1 fruit fly cellular context compared by ENCODE assay signal in the genomic region with DNA sequence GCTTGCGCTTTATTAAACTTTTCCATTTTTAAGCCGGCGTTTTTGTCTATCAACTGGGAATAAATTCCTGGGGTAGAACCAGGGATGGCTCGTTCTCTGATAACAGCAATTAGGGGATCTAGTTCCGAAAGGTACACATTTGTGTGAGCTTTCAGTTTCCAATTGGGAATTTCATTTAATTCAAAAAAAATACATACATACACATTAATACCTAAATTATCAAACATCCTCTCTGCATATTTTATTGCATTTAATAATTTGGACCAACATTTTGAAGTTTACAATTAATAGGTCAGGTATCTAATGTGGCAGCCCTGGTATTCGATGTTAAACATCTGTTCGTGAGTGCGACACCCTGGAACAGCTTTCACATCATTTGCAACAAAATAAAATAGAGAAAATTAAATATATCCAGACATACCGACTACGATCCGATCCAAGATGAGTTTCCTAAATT.
TF ChIP-seq lines count a peak whose summit lies in the region.

A gene (minus strand): TSS at position 51 of the 457 bp plus-strand sequence.
A gene (plus strand): TSS at position 329 of the 457 bp plus-strand sequence.

TF ChIP-seq in whole organism, embryonic, 481 proteins besides CTCF, POLR2A, EP300 and RAD21 (continued from another document):
- TF ChIP-seq Ptx1 (GFP tag; IDR thresholded peaks at IDR 0.05; lab: Robert Waterston, UW), result peak; percentile 89
- no peak for TF ChIP-seq Dip2 (GFP tag; IDR thresholded peaks at IDR 0.05; lab: Robert Waterston, UW)
- no peak for TF ChIP-seq Ravus (GFP tag; IDR thresholded peaks at IDR 0.05; lab: Robert Waterston, UW)
- peak; percentile 72; the same call in 2 of the 3 replicates for TF ChIP-seq ase (GFP tag; IDR thresholded peaks at IDR 0.05; lab: Robert Waterston, UW)
- 0 out of 2 replicates have a peak, but pooled peaks have one; percentile 6 for TF ChIP-seq CG17612 (GFP tag; IDR thresholded peaks at IDR 0.05; lab: Robert Waterston, UW)
- peak; percentile 80 for TF ChIP-seq CG15601 (tag; optimal IDR thresholded peaks at IDR 0.05; lab: Kevin White, UChicago)
- TF ChIP-seq grn (GFP tag; optimal IDR thresholded peaks at IDR 0.05; lab: Kevin White, UChicago), result peak; percentile 50
- TF ChIP-seq ci (GFP tag; IDR thresholded peaks at IDR 0.05; lab: Robert Waterston, UW), result peak; percentile 81
- no peak for TF ChIP-seq z (GFP tag; IDR thresholded peaks at IDR 0.05; lab: Robert Waterston, UW)
- TF ChIP-seq CG8281 (tag; optimal IDR thresholded peaks at IDR 0.05; lab: Kevin White, UChicago), result peak; percentile 40
- 0 out of 2 replicates have a peak, but pooled peaks have one; percentile 31 for TF ChIP-seq cas (GFP tag; IDR thresholded peaks at IDR 0.05; lab: Robert Waterston, UW)
- peak; percentile 14 for TF ChIP-seq kah (GFP tag; optimal IDR thresholded peaks at IDR 0.05; lab: Kevin White, UChicago)
- peak; percentile 83 for TF ChIP-seq tin (GFP tag; optimal IDR thresholded peaks at IDR 0.05; lab: Kevin White, UChicago)
- peak; percentile 69; the same call in 1 of the 3 replicates for TF ChIP-seq Optix (GFP tag; IDR thresholded peaks at IDR 0.05; lab: Robert Waterston, UW)
- TF ChIP-seq CG13894 (tag; optimal IDR thresholded peaks at IDR 0.05; lab: Kevin White, UChicago), result peak; percentile 82
- TF ChIP-seq sd (tag; optimal IDR thresholded peaks at IDR 0.05; lab: Kevin White, UChicago), result peak; percentile 99
- peak; percentile 65 for TF ChIP-seq pzg (GFP tag; optimal IDR thresholded peaks at IDR 0.05; lab: Kevin White, UChicago)
- TF ChIP-seq CG15479 (GFP tag; optimal IDR thresholded peaks at IDR 0.05; lab: Kevin White, UChicago), result no peak
- TF ChIP-seq CG6765 (GFP tag; optimal IDR thresholded peaks at IDR 0.05; lab: Kevin White, UChicago), result peak; percentile 0
- TF ChIP-seq CG11398 (GFP tag; optimal IDR thresholded peaks at IDR 0.05; lab: Kevin White, UChicago), result peak; percentile 65
- TF ChIP-seq pita (GFP tag; optimal IDR thresholded peaks at IDR 0.05; lab: Kevin White, UChicago), result no peak
- peak; percentile 88 for TF ChIP-seq CG17361 (GFP tag; IDR thresholded peaks at IDR 0.05; lab: Robert Waterston, UW)
- peak; percentile 45 for TF ChIP-seq CG7987 (GFP tag; optimal IDR thresholded peaks at IDR 0.05; lab: Kevin White, UChicago)
- TF ChIP-seq CG1792 (GFP tag; optimal IDR thresholded peaks at IDR 0.05; lab: Kevin White, UChicago), result peak; percentile 73
- TF ChIP-seq CG4328 (GFP tag; optimal IDR thresholded peaks at IDR 0.05; lab: Kevin White, UChicago), result peak; percentile 76
- no peak for TF ChIP-seq HLH4C (GFP tag; IDR thresholded peaks at IDR 0.05; lab: Robert Waterston, UW; ENCODE audit: partially characterized antibody)
- TF ChIP-seq CG16813 (GFP tag; IDR thresholded peaks at IDR 0.05; lab: Robert Waterston, UW; ENCODE audit: partially characterized antibody), result no peak
- TF ChIP-seq ap (GFP tag; IDR thresholded peaks at IDR 0.05; lab: Robert Waterston, UW), result no peak
- TF ChIP-seq CG4854 (GFP tag; optimal IDR thresholded peaks at IDR 0.05; lab: Kevin White, UChicago), result peak; percentile 81
- peak; percentile 84 for TF ChIP-seq CG8388 (GFP tag; optimal IDR thresholded peaks at IDR 0.05; lab: Kevin White, UChicago)
- peak; percentile 67 for TF ChIP-seq CG12299 (tag; optimal IDR thresholded peaks at IDR 0.05; lab: Kevin White, UChicago)
- no peak for TF ChIP-seq fru (optimal IDR thresholded peaks at IDR 0.05; lab: Kevin White, UChicago)
- peak; percentile 77 for TF ChIP-seq Blimp-1 (GFP tag; optimal IDR thresholded peaks at IDR 0.05; lab: Kevin White, UChicago)
- TF ChIP-seq CG34224 (GFP tag; IDR thresholded peaks at IDR 0.05; lab: Robert Waterston, UW; ENCODE audit: partially characterized antibody), result no peak
- TF ChIP-seq CkIIα-i1 (GFP tag; IDR thresholded peaks at IDR 0.05; lab: Robert Waterston, UW), result no peak
- peak; percentile 5 for TF ChIP-seq CG31365 (tag; optimal IDR thresholded peaks at IDR 0.05; lab: Kevin White, UChicago)
- TF ChIP-seq repo (GFP tag; optimal IDR thresholded peaks at IDR 0.05; lab: Kevin White, UChicago), result peak; percentile 74
- TF ChIP-seq Antp (GFP tag; optimal IDR thresholded peaks at IDR 0.05; lab: Kevin White, UChicago), result peak; percentile 83
- peak; percentile 76 for TF ChIP-seq CG2116 (GFP tag; optimal IDR thresholded peaks at IDR 0.05; lab: Kevin White, UChicago)
- peak; percentile 86 for TF ChIP-seq CG34376 (GFP tag; optimal IDR thresholded peaks at IDR 0.05; lab: Kevin White, UChicago)
- TF ChIP-seq bsh (GFP tag; optimal IDR thresholded peaks at IDR 0.05; lab: Kevin White, UChicago), result peak; percentile 33 to 83
- peak; percentile 91 for TF ChIP-seq chn (GFP tag; optimal IDR thresholded peaks at IDR 0.05; lab: Kevin White, UChicago)
- TF ChIP-seq run (tag; optimal IDR thresholded peaks at IDR 0.05; lab: Kevin White, UChicago), result peak; percentile 39
- no peak for TF ChIP-seq tio (GFP tag; optimal IDR thresholded peaks at IDR 0.05; lab: Kevin White, UChicago)
- peak; percentile 84 for TF ChIP-seq CG12659 (GFP tag; optimal IDR thresholded peaks at IDR 0.05; lab: Kevin White, UChicago)
- no peak; the same call in 1 of the 2 replicates for TF ChIP-seq gsb (GFP tag; IDR thresholded peaks at IDR 0.05; lab: Robert Waterston, UW)
- TF ChIP-seq CG14860 (GFP tag; IDR thresholded peaks at IDR 0.05; lab: Robert Waterston, UW; ENCODE audit: partially characterized antibody), result no peak
- peak; percentile 72 for TF ChIP-seq trh (GFP tag; optimal IDR thresholded peaks at IDR 0.05; lab: Kevin White, UChicago)
- TF ChIP-seq CG13123 (GFP tag; optimal IDR thresholded peaks at IDR 0.05; lab: Kevin White, UChicago), result peak; percentile 82
- peak; percentile 82 for TF ChIP-seq CG9609 (GFP tag; optimal IDR thresholded peaks at IDR 0.05; lab: Kevin White, UChicago)
- TF ChIP-seq CG15696 (tag; optimal IDR thresholded peaks at IDR 0.05; lab: Kevin White, UChicago), result peak; percentile 85
- peak; percentile 81 for TF ChIP-seq CG10267 (tag; optimal IDR thresholded peaks at IDR 0.05; lab: Kevin White, UChicago)
- peak; percentile 85 for TF ChIP-seq NC2β (GFP tag; optimal IDR thresholded peaks at IDR 0.05; lab: Kevin White, UChicago)
- peak; percentile 53 for TF ChIP-seq odd (GFP tag; optimal IDR thresholded peaks at IDR 0.05; lab: Kevin White, UChicago)
- peak; percentile 59; the same call in 1 of the 2 replicates for TF ChIP-seq onecut (GFP tag; IDR thresholded peaks at IDR 0.05; lab: Robert Waterston, UW)
- TF ChIP-seq Deaf1 (tag; optimal IDR thresholded peaks at IDR 0.05; lab: Kevin White, UChicago), result no peak
- peak; percentile 94 for TF ChIP-seq CG12769 (tag; optimal IDR thresholded peaks at IDR 0.05; lab: Kevin White, UChicago)
- peak; percentile 100 for TF ChIP-seq CG15514 (GFP tag; optimal IDR thresholded peaks at IDR 0.05; lab: Kevin White, UChicago)
- peak; percentile 43 for TF ChIP-seq CG4730 (GFP tag; IDR thresholded peaks at IDR 0.05; lab: Robert Waterston, UW)
- peak; percentile 90 for TF ChIP-seq CG17829 (tag; optimal IDR thresholded peaks at IDR 0.05; lab: Kevin White, UChicago)
- TF ChIP-seq Dad (GFP tag; optimal IDR thresholded peaks at IDR 0.05; lab: Kevin White, UChicago), result peak; percentile 81
- peak; percentile 84 for TF ChIP-seq vvl (GFP tag; IDR thresholded peaks at IDR 0.05; lab: Robert Waterston, UW)
- no peak for TF ChIP-seq CG7745 (tag; optimal IDR thresholded peaks at IDR 0.05; lab: Kevin White, UChicago)
- peak; percentile 54 for TF ChIP-seq Vsx1 (GFP tag; optimal IDR thresholded peaks at IDR 0.05; lab: Kevin White, UChicago)
- peak; percentile 31 for TF ChIP-seq Lhr (GFP tag; optimal IDR thresholded peaks at IDR 0.05; lab: Kevin White, UChicago)
- peak; percentile 69; the same call in 3 of the 4 replicates for TF ChIP-seq Gug (GFP tag; IDR thresholded peaks at IDR 0.05; lab: Robert Waterston, UW)
- peak; percentile 97 for TF ChIP-seq MBD-R2 (GFP tag; IDR thresholded peaks at IDR 0.05; lab: Robert Waterston, UW)
